Worm (Caenorhabditis elegans) whole organism, L1 larva: ENCODE results near the gene C04A11.1.
A peak's percentile ranks its signal among the peaks of the same experiment; 100 is the strongest.

Source experiments
- C04F5.9 ChIP-seq: sonication (generic microtip); optimal IDR thresholded peaks from 2 replicates; lab custom pipeline; 2016; ENCODE audit warnings: missing genetic modification characterization, missing compliant biosample characterization
- Y116A8C.19 ChIP-seq: sonication (generic microtip); optimal IDR thresholded peaks from 2 replicates; lab custom pipeline; 2016; ENCODE audit warnings: missing compliant biosample characterization, missing genetic modification characterization, borderline replicate concordance
- ceh-63 ChIP-seq: fragments of 200-800 bp; sonication (Bioruptor generic); optimal IDR thresholded peaks from 2 replicates; lab custom pipeline; 2018; ENCODE audit warnings: mild to moderate bottlenecking, missing genetic modification characterization, missing compliant biosample characterization
- ceh-8 ChIP-seq: fragments of 200-800 bp; sonication (Bioruptor generic); optimal IDR thresholded peaks from 2 replicates; lab custom pipeline; 2018; ENCODE audit warnings: mild to moderate bottlenecking, missing genetic modification characterization, moderate library complexity, missing compliant biosample characterization
- ces-1 ChIP-seq: fragments of 150-350 bp; optimal IDR thresholded peaks from 2 replicates; lab custom pipeline; 2014; ENCODE audit warnings: missing biosample characterization, missing genetic modification reagents, missing genetic modification characterization
- dsc-1 ChIP-seq: sonication (generic microtip); optimal IDR thresholded peaks from 2 replicates; lab custom pipeline; 2016; ENCODE audit warnings: mild to moderate bottlenecking, missing genetic modification characterization, missing compliant biosample characterization
- efl-1 ChIP-seq, 4 experiments: fragments of 150-350 bp; optimal IDR thresholded peaks in 3 of 4; peaks in 1 of 4; 1 replicate in 1 of 4; 2 replicates in 3 of 4; lab custom pipeline; 2014; ENCODE audit warnings: missing biosample characterization in 2 of 4, missing genetic modification characterization in 2 of 4, missing genetic modification reagents in 2 of 4
- elt-2 ChIP-seq: sonication (generic microtip); optimal IDR thresholded peaks from 2 replicates; lab custom pipeline; 2016; ENCODE audit warnings: missing genetic modification characterization, mild to moderate bottlenecking, inconsistent platforms, missing compliant biosample characterization, missing genetic modification reagents
- fkh-10 ChIP-seq: sonication (generic microtip); optimal IDR thresholded peaks from 2 replicates; lab custom pipeline; 2017; ENCODE audit warnings: missing biosample characterization, missing genetic modification reagents, missing genetic modification characterization
- fkh-4 ChIP-seq: sonication (generic microtip); optimal IDR thresholded peaks from 2 replicates; lab custom pipeline; 2016; ENCODE audit warnings: missing compliant biosample characterization, missing genetic modification characterization, borderline replicate concordance
- fos-1 ChIP-seq: fragments of 150-350 bp; optimal IDR thresholded peaks from 2 replicates; lab custom pipeline; 2014; ENCODE audit warnings: missing biosample characterization, missing genetic modification characterization
- hlh-4 ChIP-seq: sonication (generic microtip); optimal IDR thresholded peaks from 2 replicates; lab custom pipeline; 2016; ENCODE audit warnings: mild to moderate bottlenecking, missing genetic modification characterization, missing compliant biosample characterization
- hpl-2 ChIP-seq: fragments of 150-350 bp; optimal IDR thresholded peaks from 2 replicates; lab custom pipeline; 2014; ENCODE audit warnings: missing biosample characterization, missing genetic modification reagents, missing genetic modification characterization
- irx-1 ChIP-seq: sonication (generic microtip); optimal IDR thresholded peaks from 2 replicates; lab custom pipeline; 2016; ENCODE audit warnings: missing genetic modification characterization, missing compliant biosample characterization
- lin-14 ChIP-seq: fragments of 200-800 bp; sonication (Bioruptor generic); optimal IDR thresholded peaks from 2 replicates; lab custom pipeline; 2018; ENCODE audit warnings: mild to moderate bottlenecking, missing genetic modification characterization, moderate library complexity, missing compliant biosample characterization
- lin-35 ChIP-seq, 2 experiments: fragments of 150-350 bp; optimal IDR thresholded peaks; 2 replicates each; lab custom pipeline; 2014; ENCODE audit warnings: missing biosample characterization in 2 of 2, missing genetic modification characterization in 2 of 2, missing genetic modification reagents in 2 of 2
- lin-39 ChIP-seq: fragments of 150-350 bp; optimal IDR thresholded peaks from 2 replicates; lab custom pipeline; 2014; ENCODE audit warnings: missing biosample characterization, missing genetic modification reagents, missing genetic modification characterization
- lsy-2 ChIP-seq, 2 experiments: fragments of 150-350 bp; optimal IDR thresholded peaks; 2 replicates each; lab custom pipeline; 2014; ENCODE audit warnings: missing biosample characterization in 2 of 2, missing genetic modification characterization in 2 of 2
- mef-2 ChIP-seq: fragments of 150-350 bp; optimal IDR thresholded peaks from 2 replicates; lab custom pipeline; 2014; ENCODE audit warnings: missing biosample characterization, missing genetic modification characterization
- nhr-20 ChIP-seq: sonication (generic microtip); optimal IDR thresholded peaks from 2 replicates; lab custom pipeline; 2016; ENCODE audit warnings: mild to moderate bottlenecking, missing genetic modification characterization, missing compliant biosample characterization
- nhr-28 ChIP-seq: fragments of 150-350 bp; optimal IDR thresholded peaks from 2 replicates; lab custom pipeline; 2014; ENCODE audit warnings: missing biosample characterization, missing genetic modification characterization
- nhr-76 ChIP-seq: sonication (generic microtip); optimal IDR thresholded peaks from 2 replicates; lab custom pipeline; 2017; ENCODE audit warnings: missing biosample characterization, missing genetic modification characterization
- nhr-77 ChIP-seq: fragments of 150-350 bp; optimal IDR thresholded peaks from 2 replicates; lab custom pipeline; 2014; ENCODE audit warnings: missing biosample characterization, missing genetic modification characterization
- nhr-85 ChIP-seq: sonication (generic microtip); peaks from one replicate; lab custom pipeline; 2016; ENCODE audit warnings: missing genetic modification characterization, inconsistent platforms, missing compliant biosample characterization
- nhr-90 ChIP-seq: sonication (generic microtip); optimal IDR thresholded peaks from 2 replicates; lab custom pipeline; 2016; ENCODE audit warnings: mild to moderate bottlenecking, missing genetic modification characterization, missing compliant biosample characterization; ENCODE audit not compliant: poor library complexity
- pag-3 ChIP-seq: sonication (generic microtip); optimal IDR thresholded peaks from 2 replicates; lab custom pipeline; 2017; ENCODE audit warnings: missing genetic modification characterization, mild to moderate bottlenecking, missing compliant biosample characterization, antibody characterized with exemption, borderline replicate concordance; ENCODE audit not compliant: insufficient read depth
- tbx-2 ChIP-seq: sonication (generic microtip); optimal IDR thresholded peaks from 2 replicates; lab custom pipeline; 2016; ENCODE audit warnings: missing genetic modification characterization, missing compliant biosample characterization
- unc-130 ChIP-seq: fragments of 150-350 bp; optimal IDR thresholded peaks from 2 replicates; lab custom pipeline; 2017; ENCODE audit warnings: missing biosample characterization, missing genetic modification characterization, inconsistent platforms
- unc-86 ChIP-seq: sonication (generic microtip); optimal IDR thresholded peaks from 2 replicates; lab custom pipeline; 2016; ENCODE audit warnings: missing genetic modification characterization, missing compliant biosample characterization
- vab-15 ChIP-seq: sonication (generic microtip); optimal IDR thresholded peaks from 2 replicates; lab custom pipeline; 2017; ENCODE audit warnings: missing genotype, mild to moderate bottlenecking, missing genetic modification characterization, missing compliant biosample characterization
- zag-1 ChIP-seq: fragments of 150-350 bp; optimal IDR thresholded peaks from 2 replicates; lab custom pipeline; 2014; ENCODE audit warnings: missing biosample characterization, missing genetic modification characterization
- zip-4 ChIP-seq: fragments of 200-800 bp; sonication (Bioruptor generic); optimal IDR thresholded peaks from 2 replicates; lab custom pipeline; 2018; ENCODE audit warnings: mild to moderate bottlenecking, missing genetic modification characterization, moderate library complexity, missing compliant biosample characterization

The C04A11.1 gene

DNA sequence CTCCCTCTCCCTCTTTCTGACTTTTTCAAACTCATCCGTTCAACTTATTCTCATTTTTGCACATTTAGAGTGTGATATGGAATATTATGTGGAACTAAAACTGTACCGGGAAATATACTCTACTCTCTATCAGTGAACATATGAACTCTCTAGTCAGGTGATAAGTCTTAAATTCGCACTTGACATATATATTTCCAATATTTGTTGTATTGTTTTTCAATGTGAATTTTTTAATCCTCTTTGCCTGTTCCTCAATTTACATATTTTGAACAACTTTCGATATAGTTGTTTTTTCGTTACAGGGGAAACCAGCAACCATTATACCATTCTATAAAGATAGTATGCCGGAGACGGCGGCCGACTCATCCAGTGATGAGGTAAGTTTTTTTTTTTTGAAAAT, at the start of gene C04A11.1:
C04A11.1 (plus strand) TSS at position 301 of the 400 bp plus-strand sequence.
- TF ChIP-seq elt-2 (tag; lab: Kevin White, UChicago) (no peak), fos-1 (tag; lab: Kevin White, UChicago) (no peak), ces-1 (GFP tag; lab: Kevin White, UChicago) (no peak), Y116A8C.19 (no peak), zag-1 (no peak), fkh-4 (tag; lab: Kevin White, UChicago) (no peak), pag-3 (tag; lab: Kevin White, UChicago) (no peak), lin-35 (GFP tag; optimal IDR thresholded peaks at IDR 0.05; lab: Kevin White, UChicago) (no peak), vab-15 (tag; lab: Kevin White, UChicago) (no peak), zip-4 (GFP tag; lab: Kevin White, UChicago) (no peak), tbx-2 (tag; lab: Kevin White, UChicago) (no peak), nhr-77 (tag; lab: Kevin White, UChicago) (no peak), nhr-76 (no peak), unc-130 (tag; lab: Kevin White, UChicago) (no peak), nhr-90 (tag; lab: Kevin White, UChicago) (no peak), nhr-28 (tag; lab: Kevin White, UChicago) (no peak), hlh-4 (tag; lab: Kevin White, UChicago) (no peak), hpl-2 (GFP tag; lab: Kevin White, UChicago) (no peak), unc-86 (tag; lab: Kevin White, UChicago) (no peak), mef-2 (no peak)

DNA sequence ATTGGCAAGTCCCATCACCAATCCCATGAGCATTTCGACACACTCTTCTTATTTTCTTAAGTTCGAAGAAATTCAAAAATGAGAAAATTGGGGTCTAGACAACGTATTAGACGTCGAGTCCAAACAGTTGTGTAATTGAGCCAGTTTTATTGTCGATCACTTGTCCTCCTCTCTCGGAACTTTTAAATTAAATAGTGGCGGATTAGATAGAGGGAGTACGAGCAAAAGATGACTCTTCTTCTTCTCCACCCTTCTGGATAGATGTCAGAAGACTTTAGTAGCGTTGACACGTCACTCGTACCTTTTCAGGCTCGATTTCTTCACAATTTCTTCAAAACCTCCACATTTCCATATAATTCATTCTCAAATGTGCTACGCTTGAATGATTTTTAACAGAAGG, 45.1 kb upstream of the C04A11.1 start:
- TF ChIP-seq ceh-8 (GFP tag; lab: Kevin White, UChicago) (no peak), lin-14 (GFP tag; lab: Kevin White, UChicago) (peak; percentile 27), dsc-1 (peak; percentile 4), ceh-63 (GFP tag; lab: Kevin White, UChicago) (peak; percentile 76)

DNA sequence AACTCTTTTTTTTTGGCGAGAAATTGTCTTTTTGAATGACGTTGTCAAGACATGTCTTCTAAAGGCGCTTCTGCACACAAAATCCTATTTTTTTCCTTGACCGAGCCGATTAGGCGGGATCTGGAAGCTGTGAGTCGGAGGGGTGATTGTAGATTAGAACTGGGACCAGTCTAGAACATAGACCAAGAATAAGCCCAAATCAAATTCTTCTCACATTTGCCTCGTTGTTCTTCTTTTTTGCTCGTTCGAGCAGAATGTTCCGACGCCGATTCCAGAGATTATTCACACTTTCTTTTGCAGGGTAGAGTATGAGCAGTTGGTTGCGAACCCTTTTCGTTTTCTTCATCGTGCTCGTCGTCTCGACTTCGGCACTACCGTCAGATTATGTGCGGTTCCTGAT, 41.7 kb upstream of the C04A11.1 start, which contains the start of gene nlp-53:
nlp-53 (plus strand) TSS at position 301 of the 400 bp plus-strand sequence.
- TF ChIP-seq nhr-85 (tag; lab: Kevin White, UChicago): peak; percentile 36
- no peak for TF ChIP-seq efl-1 (optimal IDR thresholded peaks at IDR 0.05; lab: Kevin White, UChicago)
- TF ChIP-seq efl-1 (GFP tag; optimal IDR thresholded peaks at IDR 0.05 in 1 of 2; lab: Kevin White, UChicago): no peak
- TF ChIP-seq lin-39 (tag; lab: Kevin White, UChicago): no peak
- no peak for TF ChIP-seq lsy-2 (tag; optimal IDR thresholded peaks at IDR 0.05; lab: Kevin White, UChicago)

DNA sequence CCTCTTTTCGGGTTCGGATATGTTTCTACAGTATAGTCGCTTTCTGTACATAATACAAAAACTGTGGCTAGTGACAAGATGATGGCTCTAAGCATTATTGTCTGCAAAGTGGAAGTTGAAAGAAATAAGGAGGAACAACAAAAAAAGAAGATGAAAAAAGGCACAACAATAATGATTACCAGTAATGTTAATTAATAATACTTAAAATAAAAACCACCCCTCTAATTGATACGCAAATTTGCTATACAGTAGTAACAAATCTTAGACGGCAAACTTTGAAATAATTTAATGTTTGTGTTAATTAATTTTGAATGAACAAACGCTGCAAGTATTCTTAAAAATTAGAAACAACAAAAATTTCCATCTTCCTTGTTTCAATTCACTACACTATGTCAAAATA, 38.7 kb upstream of the C04A11.1 start, which contains the start of gene Y12A6A.1:
Y12A6A.1 (minus strand) TSS at position 101 of the 400 bp plus-strand sequence.
- TF ChIP-seq efl-1 (optimal IDR thresholded peaks at IDR 0.05; lab: Kevin White, UChicago): no peak
- peak in 1 of 2 experiments; percentile 19 for TF ChIP-seq efl-1 (GFP tag; optimal IDR thresholded peaks at IDR 0.05 in 1 of 2; lab: Kevin White, UChicago)
- no peak for TF ChIP-seq nhr-20 (tag; lab: Kevin White, UChicago)

DNA sequence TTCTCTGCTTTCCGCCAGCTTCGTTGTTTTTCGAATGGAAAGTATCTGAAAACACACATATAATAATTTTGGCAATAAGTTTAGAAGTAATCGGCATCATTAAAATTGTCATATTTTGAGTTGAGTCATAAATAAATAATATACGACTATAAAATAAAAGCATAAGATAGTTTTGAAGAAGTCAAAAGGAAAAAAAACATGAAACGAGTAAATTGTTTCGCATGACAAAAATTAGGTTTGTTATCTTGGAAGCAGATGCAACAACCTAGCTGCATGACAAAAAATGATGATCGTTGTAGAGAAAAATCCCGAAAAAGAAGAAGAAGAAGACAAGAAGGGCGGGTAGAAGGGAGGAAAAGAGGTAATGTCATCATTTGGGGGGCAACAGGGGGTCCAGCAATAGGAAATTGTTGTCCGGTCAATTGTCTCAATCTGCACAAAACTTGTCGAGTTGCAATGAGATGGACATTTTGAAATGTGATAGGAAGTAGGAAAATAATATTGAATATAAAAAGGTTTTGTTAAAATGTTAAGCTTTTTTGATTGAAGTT, 29.1 kb upstream of the C04A11.1 start, which contains the start of gene nlg-1:
nlg-1 (minus strand) TSS at position 51 of the 551 bp plus-strand sequence.
- TF ChIP-seq lin-14 (GFP tag; lab: Kevin White, UChicago): peak; percentile 74
- no peak for TF ChIP-seq C04F5.9 (tag; lab: Kevin White, UChicago)
- peak; percentile 78 for TF ChIP-seq fkh-10
- TF ChIP-seq irx-1 (tag; lab: Kevin White, UChicago): no peak
